Fruit fly (Drosophila melanogaster) whole organism, adult: ENCODE data around the gene nxf4.

ENCODE experiments used
- CG11617 ChIP-seq: fragments of 200-800 bp; sonication (Bioruptor generic); optimal IDR thresholded peaks from 2 replicates; lab custom pipeline; 2017; ENCODE audit warnings: mild to moderate bottlenecking, missing biosample characterization, missing genetic modification reagents, missing genetic modification characterization
- CG12768 ChIP-seq: fragments of 200-800 bp; sonication (Bioruptor generic); optimal IDR thresholded peaks from 2 replicates; lab custom pipeline; 2017; ENCODE audit warnings: missing biosample characterization, missing genetic modification characterization, mild to moderate bottlenecking, moderate library complexity, missing genetic modification reagents
- CG1620 ChIP-seq: fragments of 200-800 bp; sonication (Bioruptor generic); optimal IDR thresholded peaks from 2 replicates; lab custom pipeline; 2016; ENCODE audit warnings: missing biosample characterization, missing genetic modification characterization
- CG33017 ChIP-seq: fragments of 200-800 bp; sonication (Bioruptor generic); optimal IDR thresholded peaks from 2 replicates; lab custom pipeline; 2018; ENCODE audit warnings: missing biosample characterization, mild to moderate bottlenecking, missing genetic modification characterization, moderate library complexity
- CG5204 ChIP-seq: fragments of 200-800 bp; sonication (Bioruptor generic); optimal IDR thresholded peaks from 2 replicates; lab custom pipeline; 2016; ENCODE audit warnings: missing biosample characterization, missing genetic modification characterization
- CG7045 ChIP-seq: fragments of 200-800 bp; sonication (Bioruptor generic); optimal IDR thresholded peaks from 2 replicates; lab custom pipeline; 2017; ENCODE audit warnings: missing biosample characterization, mild to moderate bottlenecking, missing genetic modification characterization
- Clk ChIP-seq: fragments of 200-800 bp; sonication (Bioruptor generic); optimal IDR thresholded peaks from 2 replicates; lab custom pipeline; 2017; ENCODE audit warnings: missing biosample characterization, missing genetic modification characterization
- Mnt ChIP-seq: fragments of 200-800 bp; sonication (Bioruptor generic); optimal IDR thresholded peaks from 2 replicates; lab custom pipeline; 2016; ENCODE audit warnings: missing biosample characterization, mild to moderate bottlenecking, missing genetic modification characterization
- cic ChIP-seq: fragments of 200-800 bp; sonication (Bioruptor generic); optimal IDR thresholded peaks from 2 replicates; lab custom pipeline; 2017; ENCODE audit warnings: missing biosample characterization, mild to moderate bottlenecking, missing genetic modification characterization, moderate library complexity
- tj ChIP-seq: fragments of 200-800 bp; sonication (Bioruptor generic); optimal IDR thresholded peaks from 3 replicates; lab custom pipeline; 2017; ENCODE audit warnings: missing biosample characterization, mild to moderate bottlenecking, missing genetic modification characterization, moderate library complexity
- toe ChIP-seq: fragments of 200-800 bp; sonication (Bioruptor generic); optimal IDR thresholded peaks from 2 replicates; lab custom pipeline; 2016; ENCODE audit warnings: missing biosample characterization, missing genetic modification characterization

DNA sequence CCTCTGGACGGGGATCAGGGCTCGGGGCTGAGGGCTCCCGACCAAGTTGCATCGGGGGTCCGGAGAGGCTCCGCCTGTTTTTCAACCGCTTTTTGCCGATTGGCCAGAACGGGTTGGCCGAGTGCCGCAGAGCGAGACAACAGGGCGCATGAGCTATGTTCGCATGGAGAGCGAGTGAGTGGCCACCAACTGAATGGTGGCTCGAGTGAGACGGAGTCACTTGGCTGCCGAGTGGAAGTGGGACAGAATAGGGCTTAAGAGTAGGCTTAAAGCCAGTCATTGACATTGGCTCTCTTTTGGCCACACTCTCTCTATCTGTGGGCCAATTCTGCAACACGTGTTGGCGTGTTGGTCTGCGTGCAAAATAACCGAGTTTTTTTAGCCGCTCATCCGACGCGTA is 33.5 kb upstream of the nxf4 start:
- TF ChIP-seq CG5204 (GFP tag; lab: Kevin White, UChicago) (no peak), tj (GFP tag; lab: Kevin White, UChicago) (no peak), toe (GFP tag; lab: Kevin White, UChicago) (no peak), cic (GFP tag; lab: Kevin White, UChicago) (no peak), Mnt (GFP tag; lab: Kevin White, UChicago) (no peak), CG33017 (tag; lab: Kevin White, UChicago) (no peak), Clk (no peak), CG7045 (GFP tag; lab: Kevin White, UChicago) (no peak), CG12768 (GFP tag; lab: Kevin White, UChicago) (no peak), CG11617 (GFP tag; lab: Kevin White, UChicago) (no peak), CG1620 (GFP tag; lab: Kevin White, UChicago) (no peak)
